Fruit fly (Drosophila melanogaster) whole organism, larva: ENCODE measurements around the gene Hmt4-20.
"Not testable (repeated sequence)": the region's sequence is repeated elsewhere in the genome, so short reads cannot be mapped to it uniquely, and the experiment has no call there.

Source experiments
- noc ChIP-seq: fragments of 200-800 bp; sonication (Bioruptor generic); optimal IDR thresholded peaks from 3 replicates; lab custom pipeline; 2019; ENCODE audit warnings: missing biosample characterization, mild to moderate bottlenecking, missing genetic modification characterization, moderate library complexity

The Hmt4-20 gene

DNA sequence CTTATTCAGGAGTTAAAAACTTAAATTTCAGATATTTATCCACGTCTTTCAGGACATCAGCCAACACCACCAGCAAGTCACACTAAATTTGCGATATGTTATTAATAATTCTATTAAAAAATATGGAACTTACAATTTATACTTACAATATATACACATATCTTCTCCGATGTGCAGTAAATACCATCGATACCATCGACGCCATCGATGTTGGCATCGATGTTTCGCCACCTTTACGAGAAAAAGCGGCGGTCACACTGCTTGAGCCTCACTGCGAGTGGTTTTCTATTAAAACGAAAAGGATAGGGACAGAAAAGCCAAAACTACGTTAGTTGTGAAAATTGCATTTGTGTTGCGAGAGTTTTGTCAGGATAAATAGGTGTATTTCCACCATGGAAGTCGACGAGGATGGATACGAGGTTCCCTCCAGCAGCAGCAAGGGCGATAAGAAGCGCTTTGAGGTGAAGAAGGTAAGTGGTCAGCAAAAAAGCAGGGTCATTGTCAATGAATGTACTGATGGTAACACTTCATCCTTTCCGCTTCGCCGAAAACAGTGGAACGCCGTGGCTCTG is 8.7 kb downstream of the Hmt4-20 start, which contains the start of gene Roc1a:
TSS of gene Roc1a (plus strand) at position 249 of the 572 bp plus-strand sequence.
- no peak for TF ChIP-seq noc

DNA sequence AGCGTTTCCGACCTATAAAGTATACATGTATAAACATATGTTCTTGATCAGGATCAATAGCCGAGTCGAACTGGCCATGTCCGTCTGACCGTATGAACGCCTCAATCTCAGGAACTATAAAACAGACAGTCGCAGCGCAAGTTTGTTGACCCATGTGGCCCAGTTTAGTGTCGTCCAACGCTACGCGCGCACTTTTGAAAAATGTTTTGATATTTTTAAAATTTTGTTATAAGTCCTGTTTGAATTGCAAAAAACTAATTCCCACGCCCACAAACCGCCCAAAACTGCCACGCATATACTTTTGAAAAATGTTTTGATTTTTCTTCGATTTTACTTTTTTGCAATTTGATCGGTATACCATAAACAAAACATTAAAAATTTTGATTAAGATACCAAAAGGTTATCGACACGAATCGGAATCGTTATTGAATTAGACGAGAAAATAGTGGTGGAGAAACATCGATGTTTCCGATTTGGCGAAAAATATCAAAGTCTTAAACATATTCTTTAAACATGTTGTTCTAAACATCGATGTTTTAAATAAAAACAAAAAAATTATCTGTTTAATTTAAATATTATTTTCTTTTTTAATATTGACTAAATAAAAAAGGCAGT is 9.3 kb downstream of the Hmt4-20 start:
- TF ChIP-seq noc = no peak

dm6 chrX:644461-644860 is 11.4 kb downstream of the Hmt4-20 start, which contains the start of gene CG13367:
Gene CG13367, plus strand, starts transcription at chrX:644761.
- not testable (repeated sequence) for TF ChIP-seq noc

- TF ChIP-seq noc = no peak
These were observed 19.0 kb downstream of the Hmt4-20 start for dm6 chrX:636606-637530.

DNA sequence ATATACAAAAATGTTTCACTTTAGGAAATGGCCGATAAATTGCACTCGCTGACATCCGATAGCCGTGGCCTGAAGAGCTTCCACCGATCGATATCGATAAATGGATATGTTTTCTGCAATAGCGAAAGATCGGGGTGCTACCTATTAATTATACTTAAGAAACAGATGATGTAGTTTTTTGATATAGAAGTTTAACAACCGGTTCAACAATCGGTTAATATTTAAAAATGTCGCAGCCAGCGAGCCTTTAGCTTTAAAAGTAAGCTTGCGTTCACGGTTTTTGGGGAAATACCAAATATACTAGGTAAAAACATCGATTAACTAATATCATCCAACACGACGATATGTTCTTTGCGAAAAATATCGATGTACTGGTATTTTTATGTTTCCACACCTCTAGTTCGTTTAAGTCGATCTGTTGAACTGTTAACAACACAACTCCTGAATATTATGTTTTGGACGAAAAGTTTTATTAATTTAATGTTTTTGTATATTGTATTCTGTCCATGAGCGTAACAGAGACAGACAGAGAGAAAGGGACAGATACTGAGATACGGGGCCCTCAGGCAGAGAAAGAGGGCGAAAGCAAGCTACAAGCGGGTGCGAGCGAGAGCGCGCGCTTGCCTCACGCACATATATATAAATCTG is 20.2 kb downstream of the Hmt4-20 start, which contains the start of gene Dredd:
TSS of gene Dredd (minus strand) at position 51 of the 648 bp plus-strand sequence.
- TF ChIP-seq noc = no peak

DNA sequence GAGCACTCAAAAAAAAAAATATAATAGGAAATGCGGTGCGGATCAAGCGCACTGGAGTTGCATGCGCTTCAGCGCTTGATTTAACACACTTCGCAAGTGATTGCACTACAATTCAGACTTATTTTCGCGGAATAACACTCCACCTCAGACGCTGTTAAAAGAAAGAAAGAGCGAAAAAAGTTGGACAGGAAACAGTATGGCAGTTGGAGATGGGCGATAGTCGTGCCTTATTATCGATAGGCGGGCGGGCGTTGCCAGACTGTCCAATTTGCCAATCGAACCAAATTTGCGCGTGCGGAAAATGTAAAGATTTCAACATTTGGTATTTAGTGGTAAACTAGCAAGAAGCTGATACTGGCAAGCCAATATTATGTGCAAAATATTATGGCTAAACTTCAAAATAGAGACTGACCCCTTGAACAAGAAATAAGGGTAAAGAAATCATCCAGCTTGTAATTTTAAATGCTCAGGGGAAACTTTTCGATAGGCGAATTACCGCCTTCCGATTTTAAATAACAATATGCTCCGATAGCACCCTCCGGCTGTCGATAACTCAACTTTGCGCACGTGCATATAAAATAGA is 26.5 kb downstream of the Hmt4-20 start, which contains the start of the genes RpL36 and Mybbp1A:
TSS of gene RpL36 (minus strand) at position 245 of the 583 bp plus-strand sequence.
TSS of gene Mybbp1A (plus strand) at position 535 of the 583 bp plus-strand sequence.
- peak; percentile 69 for TF ChIP-seq noc

DNA sequence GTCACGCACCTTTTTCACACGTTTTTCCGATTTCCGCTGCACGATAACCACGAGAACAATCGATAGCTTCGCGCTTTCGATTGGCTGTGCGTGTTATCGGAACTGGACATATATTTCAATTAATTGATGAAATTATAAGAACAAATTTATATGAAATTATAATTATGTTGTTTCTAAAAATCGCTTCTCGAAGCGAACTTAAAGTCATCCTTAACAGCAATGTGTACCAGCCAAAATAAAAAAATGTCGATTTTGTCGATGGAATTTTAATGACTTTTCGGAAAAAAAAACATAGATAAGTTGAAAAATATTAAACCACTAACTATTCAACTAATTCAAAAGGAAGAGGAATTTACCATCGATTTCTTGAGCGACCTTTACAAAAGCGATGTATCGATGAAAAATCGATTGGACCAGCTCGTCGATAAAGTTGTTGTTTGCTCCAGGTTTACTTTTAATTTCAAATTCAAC is 30.6 kb downstream of the Hmt4-20 start, which contains the start of the genes CG13364 and Hinfp:
TSS of gene CG13364 (minus strand) at position 47 of the 471 bp plus-strand sequence.
TSS of gene Hinfp (plus strand) at position 386 of the 471 bp plus-strand sequence.
- no peak for TF ChIP-seq noc

- no peak for TF ChIP-seq noc
These were observed 32.5 kb downstream of the Hmt4-20 start, which contains the start of gene CG13369 for dm6 chrX:623357-623756. Gene CG13369, plus strand, starts transcription at chrX:623468.

- peak; percentile 52 for TF ChIP-seq noc
These were observed 34.7 kb downstream of the Hmt4-20 start, which contains the start of the genes CG13365 and Vsp37A for dm6 chrX:621132-621555. Gene CG13365, minus strand, starts transcription at chrX:621215. Gene Vsp37A, plus strand, starts transcription at chrX:621530.

- no peak for TF ChIP-seq noc
These were observed 35.8 kb downstream of the Hmt4-20 start, which contains the start of gene spdi for dm6 chrX:620102-620430. Gene spdi, minus strand, starts transcription at chrX:620195.

- TF ChIP-seq noc = no peak
These were observed 36.4 kb downstream of the Hmt4-20 start for dm6 chrX:619220-620101.

- TF ChIP-seq noc = peak; percentile 70
These were observed 37.2 kb downstream of the Hmt4-20 start for dm6 chrX:618583-618982.

DNA sequence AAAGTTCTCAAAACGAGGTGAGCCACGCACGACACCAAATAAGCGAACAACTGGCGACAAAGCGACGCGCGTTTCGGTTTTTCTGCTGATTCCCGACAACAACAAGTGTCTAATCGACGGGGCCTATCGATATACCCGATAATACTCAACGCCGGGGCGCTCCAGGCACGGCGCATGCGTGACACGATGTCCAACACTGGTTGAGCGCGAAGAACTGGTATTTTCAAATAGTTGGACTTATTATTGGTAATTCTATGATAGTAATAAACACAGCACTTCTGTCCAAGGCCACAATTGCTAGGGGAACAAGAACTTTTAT is 38.4 kb downstream of the Hmt4-20 start:
- no peak for TF ChIP-seq noc

DNA sequence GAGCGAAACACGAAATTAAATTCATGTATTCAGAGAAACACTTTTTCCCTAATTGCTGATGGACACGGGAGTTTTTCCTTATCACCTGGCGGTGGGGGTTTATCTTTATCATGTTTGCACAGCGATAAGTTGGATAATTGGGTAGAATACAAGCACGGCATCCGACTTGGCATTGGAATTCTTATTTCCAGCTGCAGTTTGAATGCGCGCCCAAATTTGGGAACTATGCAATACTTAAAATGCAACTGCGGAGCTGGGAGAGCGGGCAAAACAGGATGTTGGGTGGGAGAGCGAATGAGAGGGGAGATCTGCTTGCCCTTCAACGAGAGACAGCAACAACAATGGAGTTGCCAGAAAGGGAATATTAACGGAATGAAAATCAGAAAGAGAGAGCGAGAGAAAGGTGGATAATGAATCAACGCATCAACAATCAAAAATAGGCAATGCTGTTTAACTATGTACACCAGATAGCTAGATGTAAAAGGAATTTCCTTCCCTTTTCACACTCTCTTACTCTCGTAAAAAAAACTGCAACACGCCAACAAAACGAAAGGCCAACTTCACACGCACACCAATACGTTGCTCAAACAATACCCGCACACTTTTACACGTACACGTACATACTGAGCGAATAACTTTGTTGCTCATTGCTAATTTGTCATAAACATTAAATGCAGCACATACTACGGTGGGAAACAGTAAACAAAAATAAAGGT is 38.9 kb downstream of the Hmt4-20 start:
- TF ChIP-seq noc = no peak
